Fruit fly (Drosophila melanogaster) whole organism: ENCODE results near the gene CG31265.

Experiments
- CG8478 ChIP-seq: fragments of >200 bp; optimal IDR thresholded peaks from 2 replicates; lab custom pipeline; 2018; ENCODE audit warnings: inconsistent platforms
- Dll ChIP-seq: fragments of >200 bp; optimal IDR thresholded peaks from 2 replicates; lab custom pipeline; 2017
- EcR ChIP-seq, 2 experiments: fragments of >200 bp; optimal IDR thresholded peaks; 2 replicates each; lab custom pipeline; 2017; ENCODE audit warnings: missing biosample characterization in 2 of 2, missing genetic modification characterization in 2 of 2, missing genetic modification reagents in 2 of 2
- pan ChIP-seq: fragments of >200 bp; optimal IDR thresholded peaks from 2 replicates; lab custom pipeline; 2017
- psq ChIP-seq: fragments of >200 bp; optimal IDR thresholded peaks from 2 replicates; lab custom pipeline; 2017
- usp ChIP-seq: fragments of >200 bp; optimal IDR thresholded peaks from 2 replicates; lab custom pipeline; 2017; ENCODE audit warnings: missing biosample characterization, missing genetic modification characterization, mixed read lengths

DNA sequence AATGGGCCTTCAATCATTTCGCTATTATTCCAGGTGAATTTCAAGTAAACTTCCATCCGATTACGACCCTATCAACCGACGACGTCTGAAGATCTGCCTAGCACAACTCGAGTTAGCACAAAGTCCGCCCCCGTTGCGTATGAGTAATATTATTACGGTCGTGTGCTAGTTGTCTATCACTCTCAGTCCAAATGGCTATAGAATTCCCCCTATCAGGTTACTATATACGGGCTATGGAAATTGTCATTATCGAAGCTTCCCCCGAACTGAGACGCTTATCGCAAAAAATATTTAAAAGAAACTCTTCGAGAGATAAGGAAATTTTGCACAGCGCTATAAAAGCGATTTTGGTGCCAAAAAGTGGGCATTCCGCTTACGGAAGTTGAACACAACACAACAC, 7.7 kb downstream of the CG31265 start, which contains the start of gene CG5246:
- TF ChIP-seq psq (lab: Kevin White, UChicago), result no peak
- TF ChIP-seq CG8478 (lab: Kevin White, UChicago), result no peak
- no peak for TF ChIP-seq Dll
- no peak for TF ChIP-seq pan (lab: Kevin White, UChicago)
- TF ChIP-seq usp (GFP tag; lab: Kevin White, UChicago), result no peak
- TF ChIP-seq EcR (GFP tag; optimal IDR thresholded peaks at IDR 0.05; lab: Kevin White, UChicago), result no peak
